Fruit fly (Drosophila melanogaster) whole organism: ENCODE measurements around the gene ovm.

Source experiments
- CG8478 ChIP-seq: fragments of >200 bp; optimal IDR thresholded peaks from 2 replicates; lab custom pipeline; 2018; ENCODE audit warnings: inconsistent platforms
- Dll ChIP-seq: fragments of >200 bp; optimal IDR thresholded peaks from 2 replicates; lab custom pipeline; 2017
- EcR ChIP-seq, 2 experiments: fragments of >200 bp; optimal IDR thresholded peaks; 2 replicates each; lab custom pipeline; 2017; ENCODE audit warnings: missing biosample characterization in 2 of 2, missing genetic modification characterization in 2 of 2, missing genetic modification reagents in 2 of 2
- psq ChIP-seq: fragments of >200 bp; optimal IDR thresholded peaks from 2 replicates; lab custom pipeline; 2017
- usp ChIP-seq: fragments of >200 bp; optimal IDR thresholded peaks from 2 replicates; lab custom pipeline; 2017; ENCODE audit warnings: missing biosample characterization, missing genetic modification characterization, mixed read lengths

- TF ChIP-seq Dll, result no peak
- no peak for TF ChIP-seq CG8478 (lab: Kevin White, UChicago)
- no peak for TF ChIP-seq EcR (GFP tag; optimal IDR thresholded peaks at IDR 0.05; lab: Kevin White, UChicago)
- TF ChIP-seq psq (lab: Kevin White, UChicago), result no peak
- TF ChIP-seq usp (GFP tag; lab: Kevin White, UChicago), result no peak
These were observed 5.7 kb upstream of the ovm start for dm6 chr2L:146503-146902.
